Fruit fly (Drosophila melanogaster) whole organism, embryonic: Measurements from ENCODE around the gene CG14817.
A peak's percentile ranks its signal among the peaks of the same experiment; 100 is the strongest.

ENCODE experiments used
- B-H2 ChIP-seq: fragments of 200-800 bp; sonication (Bioruptor generic); optimal IDR thresholded peaks from 2 replicates; lab custom pipeline; 2018; ENCODE audit warnings: missing biosample characterization, mild to moderate bottlenecking, missing genetic modification characterization
- Bgb ChIP-seq: fragments of 200-800 bp; sonication (Bioruptor generic); IDR thresholded peaks from 2 replicates; pipeline ENCODE4 v1.3.6; 2022; ENCODE audit warnings: missing biosample characterization, missing genetic modification characterization; ENCODE audit not compliant: partially characterized antibody
- CG10543 ChIP-seq: fragments of 200-800 bp; sonication (Bioruptor generic); optimal IDR thresholded peaks from 3 replicates; lab custom pipeline; 2017; ENCODE audit warnings: missing biosample characterization, mild to moderate bottlenecking, missing genetic modification characterization, moderate library complexity
- CG10654 ChIP-seq: fragments of 200-800 bp; sonication (Bioruptor generic); optimal IDR thresholded peaks from 2 replicates; lab custom pipeline; 2016; ENCODE audit warnings: missing biosample characterization, missing genetic modification characterization
- CG11085 ChIP-seq: fragments of 200-800 bp; sonication (Bioruptor generic); IDR thresholded peaks from 2 replicates; pipeline ENCODE4 v1.3.6; 2022; ENCODE audit warnings: missing biosample characterization, missing genetic modification characterization
- CG14860 ChIP-seq: fragments of 200-800 bp; sonication (Bioruptor generic); IDR thresholded peaks from 3 replicates; pipeline ENCODE4 v1.3.6; 2022; ENCODE audit warnings: missing biosample characterization, missing genetic modification characterization; ENCODE audit not compliant: partially characterized antibody
- CG15514 ChIP-seq: fragments of 200-800 bp; sonication (Bioruptor generic); optimal IDR thresholded peaks from 3 replicates; lab custom pipeline; 2017; ENCODE audit warnings: missing biosample characterization, missing genetic modification characterization, mild to moderate bottlenecking, moderate library complexity, missing genetic modification reagents
- CG16815 ChIP-seq: fragments of 200-800 bp; sonication (Bioruptor generic); optimal IDR thresholded peaks from 3 replicates; lab custom pipeline; 2017; ENCODE audit warnings: missing biosample characterization, mild to moderate bottlenecking, missing genetic modification characterization
- CG2116 ChIP-seq: fragments of 200-800 bp; sonication (Bioruptor generic); optimal IDR thresholded peaks from 3 replicates; lab custom pipeline; 2018; ENCODE audit warnings: missing biosample characterization, mild to moderate bottlenecking, missing genetic modification characterization
- CG2129 ChIP-seq: fragments of 200-800 bp; sonication (Bioruptor generic); IDR thresholded peaks from 2 replicates; pipeline ENCODE4 v1.3.6; 2022; ENCODE audit warnings: missing biosample characterization, missing genetic modification characterization; ENCODE audit not compliant: partially characterized antibody
- CG3065 ChIP-seq: fragments of 200-800 bp; sonication (Bioruptor generic); optimal IDR thresholded peaks from 2 replicates; lab custom pipeline; 2016; ENCODE audit warnings: missing biosample characterization, missing genetic modification characterization
- CG34224 ChIP-seq: fragments of 200-800 bp; sonication (Bioruptor generic); IDR thresholded peaks from 3 replicates; pipeline ENCODE4 v1.3.6; 2022; ENCODE audit warnings: missing biosample characterization, missing genetic modification characterization; ENCODE audit not compliant: partially characterized antibody
- CG4617 ChIP-seq: fragments of 200-800 bp; sonication (Bioruptor generic); optimal IDR thresholded peaks from 3 replicates; lab custom pipeline; 2016; ENCODE audit warnings: missing biosample characterization, missing genetic modification characterization, borderline replicate concordance
- CG4730 ChIP-seq: fragments of 200-800 bp; sonication (Bioruptor generic); IDR thresholded peaks from 2 replicates; pipeline ENCODE4 v1.3.6; 2022; ENCODE audit warnings: missing biosample characterization, missing genetic modification characterization
- CG8388 ChIP-seq: fragments of 200-800 bp; sonication (Bioruptor generic); optimal IDR thresholded peaks from 2 replicates; lab custom pipeline; 2019; ENCODE audit warnings: missing biosample characterization, mild to moderate bottlenecking, missing genetic modification characterization, moderate library complexity
- CG8924 ChIP-seq: fragments of 200-800 bp; optimal IDR thresholded peaks from 3 replicates; lab custom pipeline; 2019; ENCODE audit warnings: missing biosample characterization, mild to moderate bottlenecking, missing genetic modification characterization, moderate library complexity
- Camta ChIP-seq: fragments of 200-800 bp; sonication (Bioruptor generic); optimal IDR thresholded peaks from 2 replicates; lab custom pipeline; 2016; ENCODE audit warnings: missing biosample characterization, missing genetic modification characterization
- CkIIα-i1 ChIP-seq: fragments of 200-800 bp; sonication (Bioruptor generic); IDR thresholded peaks from 2 replicates; pipeline ENCODE4 v1.3.6; 2022; ENCODE audit warnings: missing biosample characterization, missing genetic modification characterization
- Dll ChIP-seq: fragments of 200-800 bp; sonication (Bioruptor generic); IDR thresholded peaks from 4 replicates; pipeline ENCODE4 v1.3.6; 2022; ENCODE audit warnings: missing biosample characterization, missing genetic modification characterization; ENCODE audit not compliant: partially characterized antibody
- Doc3 ChIP-seq: fragments of 200-800 bp; sonication (Bioruptor generic); IDR thresholded peaks from 3 replicates; pipeline ENCODE4 v1.3.6; 2022; ENCODE audit warnings: missing biosample characterization, missing genetic modification characterization; ENCODE audit not compliant: partially characterized antibody
- E2f2 ChIP-seq: fragments of 200-800 bp; sonication (Bioruptor generic); IDR thresholded peaks from 2 replicates; pipeline ENCODE4 v1.3.6; 2022; ENCODE audit warnings: missing biosample characterization, missing genetic modification characterization
- Fer1 ChIP-seq: fragments of 200-800 bp; sonication (Bioruptor generic); optimal IDR thresholded peaks from 2 replicates; lab custom pipeline; 2017; ENCODE audit warnings: missing biosample characterization, mild to moderate bottlenecking, missing genetic modification characterization
- Hand ChIP-seq: fragments of 200-800 bp; sonication (Bioruptor generic); optimal IDR thresholded peaks from 2 replicates; lab custom pipeline; 2017; ENCODE audit warnings: mild to moderate bottlenecking, missing biosample characterization, missing genetic modification reagents, missing genetic modification characterization
- HmgZ ChIP-seq: fragments of 200-800 bp; sonication (Bioruptor generic); optimal IDR thresholded peaks from 2 replicates; lab custom pipeline; 2018; ENCODE audit warnings: missing biosample characterization, mild to moderate bottlenecking, missing genetic modification characterization
- MTF-1 ChIP-seq: fragments of 200-800 bp; sonication (Bioruptor generic); optimal IDR thresholded peaks from 2 replicates; lab custom pipeline; 2018; ENCODE audit warnings: missing biosample characterization, mild to moderate bottlenecking, missing genetic modification characterization, borderline replicate concordance
- Med ChIP-seq: fragments of 200-800 bp; sonication (Bioruptor generic); peaks from one replicate; lab custom pipeline; 2016; ENCODE audit warnings: missing biosample characterization, missing genetic modification characterization, mild to moderate bottlenecking, inconsistent platforms, moderate library complexity
- Opbp ChIP-seq: fragments of 200-800 bp; sonication (Bioruptor generic); IDR thresholded peaks from 3 replicates; pipeline ENCODE4 v1.3.6; 2022; ENCODE audit warnings: missing biosample characterization, missing genetic modification characterization; ENCODE audit not compliant: partially characterized antibody
- Pdp1 ChIP-seq, 2 experiments: fragments of 200-800 bp; sonication (Bioruptor generic); optimal IDR thresholded peaks; 3 replicates each; lab custom pipeline; 2016; ENCODE audit warnings: missing biosample characterization in 2 of 2, missing genetic modification characterization in 2 of 2, mild to moderate bottlenecking in 1 of 2, moderate library complexity in 1 of 2
- YL-1 ChIP-seq: fragments of 200-800 bp; sonication (Bioruptor generic); optimal IDR thresholded peaks from 3 replicates; lab custom pipeline; 2017; ENCODE audit warnings: missing biosample characterization, mild to moderate bottlenecking, missing genetic modification characterization
- aop ChIP-seq: fragments of 200-800 bp; sonication (Bioruptor generic); IDR thresholded peaks from 2 replicates; pipeline ENCODE4 v1.3.6; 2022; ENCODE audit warnings: missing biosample characterization, missing genetic modification characterization
- ato ChIP-seq: fragments of 200-800 bp; sonication (Bioruptor generic); IDR thresholded peaks from 2 replicates; pipeline ENCODE4 v1.3.6; 2022; ENCODE audit warnings: missing biosample characterization, missing genetic modification characterization; ENCODE audit not compliant: partially characterized antibody
- bab2 ChIP-seq: fragments of 200-800 bp; sonication (Bioruptor generic); optimal IDR thresholded peaks from 2 replicates; lab custom pipeline; 2016; ENCODE audit warnings: missing biosample characterization, missing genetic modification characterization
- bsh ChIP-seq, 2 experiments: fragments of 200-800 bp; sonication (Bioruptor generic); optimal IDR thresholded peaks; 2 replicates each; lab custom pipeline; 2017 to 2018; ENCODE audit warnings: mild to moderate bottlenecking in 2 of 2, missing biosample characterization in 2 of 2, missing genetic modification characterization in 2 of 2, moderate library complexity in 1 of 2
- caup ChIP-seq: fragments of 200-800 bp; sonication (Bioruptor generic); optimal IDR thresholded peaks from 3 replicates; lab custom pipeline; 2017; ENCODE audit warnings: missing biosample characterization, mild to moderate bottlenecking, missing genetic modification characterization, moderate library complexity; ENCODE audit not compliant: severe bottlenecking
- croc ChIP-seq: fragments of 200-800 bp; sonication (Bioruptor generic); conservative IDR thresholded peaks from 3 replicates; pipeline ENCODE4 v1.3.6; 2022; ENCODE audit warnings: missing biosample characterization, missing genetic modification characterization
- crol ChIP-seq: fragments of 200-800 bp; sonication (Bioruptor generic); IDR thresholded peaks from 2 replicates; pipeline ENCODE4 v1.3.6; 2022; ENCODE audit warnings: missing biosample characterization, missing genetic modification characterization
- dmrt11E ChIP-seq: fragments of 200-800 bp; sonication (Bioruptor generic); optimal IDR thresholded peaks from 3 replicates; lab custom pipeline; 2018; ENCODE audit warnings: missing biosample characterization, mild to moderate bottlenecking, missing genetic modification characterization, moderate library complexity
- fd96Cb ChIP-seq: fragments of 200-800 bp; sonication (Bioruptor generic); optimal IDR thresholded peaks from 2 replicates; lab custom pipeline; 2018; ENCODE audit warnings: missing biosample characterization, mild to moderate bottlenecking, missing genetic modification characterization, moderate library complexity
- hb ChIP-seq: fragments of 200-800 bp; sonication (Bioruptor generic); IDR thresholded peaks from 3 replicates; pipeline ENCODE4 v1.3.6; 2022; ENCODE audit warnings: missing biosample characterization, missing genetic modification characterization; ENCODE audit not compliant: partially characterized antibody
- lab ChIP-seq: fragments of 200-800 bp; sonication (Bioruptor generic); optimal IDR thresholded peaks from 3 replicates; lab custom pipeline; 2017; ENCODE audit warnings: missing biosample characterization, missing genetic modification characterization, mild to moderate bottlenecking, moderate library complexity, missing genetic modification reagents
- lola ChIP-seq, 3 experiments: fragments of >200 bp in 2 of 3; fragments of 200-800 bp in 1 of 3; sonication (Bioruptor generic) in 1 of 3; optimal IDR thresholded peaks; 2 replicates each; lab custom pipeline; 2017 to 2019; ENCODE audit warnings: missing biosample characterization in 3 of 3, missing genetic modification characterization in 3 of 3, mild to moderate bottlenecking in 1 of 3, moderate library complexity in 1 of 3
- onecut ChIP-seq: fragments of 200-800 bp; sonication (Bioruptor generic); IDR thresholded peaks from 2 replicates; pipeline ENCODE4 v1.3.6; 2022; ENCODE audit warnings: missing biosample characterization, missing genetic modification characterization
- pzg ChIP-seq: fragments of 200-800 bp; sonication (Bioruptor generic); optimal IDR thresholded peaks from 3 replicates; lab custom pipeline; 2018; ENCODE audit warnings: missing biosample characterization, mild to moderate bottlenecking, missing genetic modification characterization, moderate library complexity
- ro ChIP-seq: fragments of 200-800 bp; sonication (Bioruptor generic); IDR thresholded peaks from 2 replicates; pipeline ENCODE4 v1.3.6; 2022; ENCODE audit warnings: missing biosample characterization, missing genetic modification characterization
- slou ChIP-seq: fragments of 200-800 bp; sonication (Bioruptor generic); optimal IDR thresholded peaks from 3 replicates; lab custom pipeline; 2016; ENCODE audit warnings: missing biosample characterization, missing genetic modification characterization
- ssp ChIP-seq: fragments of 200-800 bp; sonication (Bioruptor generic); IDR thresholded peaks from 2 replicates; pipeline ENCODE4 v1.3.6; 2022; ENCODE audit warnings: missing biosample characterization, missing genetic modification characterization
- trem ChIP-seq: fragments of 200-800 bp; optimal IDR thresholded peaks from 3 replicates; lab custom pipeline; 2019; ENCODE audit warnings: missing biosample characterization, mild to moderate bottlenecking, missing genetic modification characterization, moderate library complexity
- wor ChIP-seq: fragments of 200-800 bp; sonication (Bioruptor generic); IDR thresholded peaks from 2 replicates; pipeline ENCODE4 v1.3.6; 2022; ENCODE audit warnings: missing biosample characterization, missing genetic modification characterization

Gene CG14817

dm6 chrX:1908757-1909156, 31.7 kb upstream of the CG14817 start, which contains the start of the genes Edem1 and Rbcn-3B (continued):
- TF ChIP-seq CG14860 (GFP tag; lab: Robert Waterston, UW) (0 out of 3 replicates have a peak, but pooled peaks have one; percentile 31), bab2 (GFP tag; lab: Kevin White, UChicago) (no peak), Doc3 (peak; percentile 45; the same call in 1 of the 3 replicates), Hand (no peak), ato (no peak), MTF-1 (GFP tag; lab: Kevin White, UChicago) (no peak), CkIIα-i1 (no peak), CG2129 (GFP tag; lab: Robert Waterston, UW) (0 out of 2 replicates have a peak, but pooled peaks have one; percentile 23), E2f2 (GFP tag; lab: Robert Waterston, UW) (no peak), Opbp (GFP tag; lab: Robert Waterston, UW) (peak; percentile 36; the same call in 1 of the 3 replicates), CG10543 (GFP tag; lab: Kevin White, UChicago) (no peak), dmrt11E (tag; lab: Kevin White, UChicago) (no peak), Pdp1 (GFP tag; optimal IDR thresholded peaks at IDR 0.05; lab: Kevin White, UChicago) (peak in 1 of 2 experiments; percentile 33), CG34224 (GFP tag; lab: Robert Waterston, UW) (peak; percentile 34; the same call in 2 of the 3 replicates), CG8388 (GFP tag; lab: Kevin White, UChicago) (no peak), Camta (GFP tag; lab: Kevin White, UChicago) (no peak), CG4617 (GFP tag; lab: Kevin White, UChicago) (peak; percentile 33), wor (no peak), Med (GFP tag; lab: Kevin White, UChicago) (peak; percentile 61), trem (tag; lab: Kevin White, UChicago) (peak; percentile 20), aop (GFP tag; lab: Robert Waterston, UW) (no peak), fd96Cb (no peak), CG4730 (no peak), ssp (GFP tag; lab: Robert Waterston, UW) (no peak), CG10654 (no peak), lola (GFP tag; optimal IDR thresholded peaks at IDR 0.05; lab: Kevin White, UChicago) (no peak), slou (GFP tag; lab: Kevin White, UChicago) (no peak), hb (GFP tag; lab: Robert Waterston, UW) (peak; percentile 57; the same call in 1 of the 3 replicates), CG15514 (GFP tag; lab: Kevin White, UChicago) (peak; percentile 45), CG11085 (no peak), bsh (GFP tag; optimal IDR thresholded peaks at IDR 0.05; lab: Kevin White, UChicago) (peak in 1 of 2 experiments; percentile 62), Fer1 (GFP tag; lab: Kevin White, UChicago) (peak; percentile 34), Bgb (GFP tag; lab: Robert Waterston, UW) (peak; percentile 38), HmgZ (tag; lab: Kevin White, UChicago) (peak; percentile 12), crol (GFP tag; lab: Robert Waterston, UW) (peak; percentile 56; the same call in 1 of the 2 replicates), CG3065 (no peak), ro (GFP tag; lab: Robert Waterston, UW) (no peak), YL-1 (peak; percentile 41), CG16815 (GFP tag; lab: Kevin White, UChicago) (no peak), onecut (GFP tag; lab: Robert Waterston, UW) (no peak; the same call in 1 of the 2 replicates), CG8924 (peak; percentile 9), lab (GFP tag; lab: Kevin White, UChicago) (peak; percentile 16), pzg (peak; percentile 38), B-H2 (GFP tag; lab: Kevin White, UChicago) (no peak), croc (GFP tag; lab: Robert Waterston, UW) (no peak), caup (no peak), Dll (peak; percentile 45; the same call in 2 of the 4 replicates), CG2116 (GFP tag; lab: Kevin White, UChicago) (peak; percentile 61)
